Fruit fly (Drosophila melanogaster): Measurements from ENCODE around the gene CG13786.

Gene CG13786

DNA sequence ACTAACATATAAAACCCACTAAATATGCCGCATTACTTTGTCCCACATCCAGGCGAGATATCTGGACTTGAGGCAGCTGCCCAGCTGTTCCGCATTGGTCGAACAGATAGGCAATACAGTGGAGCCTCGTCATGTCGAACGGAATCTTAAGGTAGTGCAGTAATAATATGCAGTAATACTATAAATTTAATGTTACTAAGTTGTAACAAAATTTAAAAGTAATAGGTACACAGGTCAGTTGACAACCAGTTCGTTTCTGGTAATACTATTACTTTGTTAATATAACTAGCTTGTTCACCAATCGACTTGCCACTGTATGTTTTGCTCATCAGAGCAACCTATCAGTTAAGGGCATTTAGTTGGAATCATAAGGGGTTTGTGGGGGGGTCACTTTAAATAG, 42.2 kb upstream of the CG13786 start (continued):
- TF ChIP-seq CG11247 (GFP tag; IDR thresholded peaks at IDR 0.05) (no peak), CG8765 (GFP tag; IDR thresholded peaks at IDR 0.05) (no peak), CG3065 (GFP tag; optimal IDR thresholded peaks at IDR 0.05) (no peak), sr (GFP tag; IDR thresholded peaks at IDR 0.05) (no peak), CG18262 (tag; optimal IDR thresholded peaks at IDR 0.05) (peak; percentile 73), CG13775 (GFP tag; optimal IDR thresholded peaks at IDR 0.05) (no peak), CG30020 (tag; optimal IDR thresholded peaks at IDR 0.05) (no peak), Meics (GFP tag; optimal IDR thresholded peaks at IDR 0.05) (no peak), gt (GFP tag; IDR thresholded peaks at IDR 0.05) (no peak), Fer2 (tag; optimal IDR thresholded peaks at IDR 0.05) (no peak), ssp (GFP tag; IDR thresholded peaks at IDR 0.05) (no peak), CG3407 (GFP tag; optimal IDR thresholded peaks at IDR 0.05) (no peak), CG10959 (GFP tag; IDR thresholded peaks at IDR 0.05) (peak; percentile 42; the same call in 1 of the 2 replicates), CG4360 (GFP tag; IDR thresholded peaks at IDR 0.05) (no peak), Abd-B (GFP tag; optimal IDR thresholded peaks at IDR 0.05) (no peak), stwl (tag; optimal IDR thresholded peaks at IDR 0.05) (no peak), CG6683 (GFP tag; optimal IDR thresholded peaks at IDR 0.05) (no peak), NK7.1 (GFP tag; optimal IDR thresholded peaks at IDR 0.05) (no peak), dmrt11E (tag; optimal IDR thresholded peaks at IDR 0.05) (peak; percentile 66), esg (GFP tag; conservative IDR thresholded peaks at IDR 0.05) (peak; percentile 42), Aef1 (GFP tag; IDR thresholded peaks at IDR 0.05) (no peak), phol (tag; optimal IDR thresholded peaks at IDR 0.05) (peak; percentile 58), sd (tag; optimal IDR thresholded peaks at IDR 0.05) (no peak), sima (GFP tag; optimal IDR thresholded peaks at IDR 0.05) (no peak), fu2 (GFP tag; optimal IDR thresholded peaks at IDR 0.05) (no peak), Hsf (GFP tag; optimal IDR thresholded peaks at IDR 0.05) (no peak), CG11085 (GFP tag; IDR thresholded peaks at IDR 0.05) (no peak), CG10462 (GFP tag; optimal IDR thresholded peaks at IDR 0.05) (no peak), NC2β (GFP tag; optimal IDR thresholded peaks at IDR 0.05) (peak; percentile 3), CG31388 (GFP tag; optimal IDR thresholded peaks at IDR 0.05) (no peak), CG13287 (GFP tag; IDR thresholded peaks at IDR 0.05; ENCODE audit: partially characterized antibody) (no peak), Max (GFP tag; optimal IDR thresholded peaks at IDR 0.05) (no peak), peb (GFP tag; IDR thresholded peaks at IDR 0.05) (0 out of 2 replicates have a peak, but pooled peaks have one; percentile 12), Oaz (GFP tag; IDR thresholded peaks at IDR 0.05) (no peak), CG34224 (GFP tag; IDR thresholded peaks at IDR 0.05; ENCODE audit: partially characterized antibody) (no peak), Adf1 (GFP tag; IDR thresholded peaks at IDR 0.05) (no peak), salm (tag; optimal IDR thresholded peaks at IDR 0.05) (no peak), CG11504 (tag; optimal IDR thresholded peaks at IDR 0.05) (peak; percentile 64), pho (GFP tag; optimal IDR thresholded peaks at IDR 0.05) (no peak), CG14965 (GFP tag; optimal IDR thresholded peaks at IDR 0.05; ENCODE audit: borderline replicate concordance) (no peak), kni (GFP tag; optimal IDR thresholded peaks at IDR 0.05) (no peak), lov (optimal IDR thresholded peaks at IDR 0.05) (no peak), lov (GFP tag; IDR thresholded peaks at IDR 0.05) (no peak), jigr1 (GFP tag; IDR thresholded peaks at IDR 0.05) (no peak), nerfin-1 (tag; optimal IDR thresholded peaks at IDR 0.05) (peak; percentile 30), ara (GFP tag; IDR thresholded peaks at IDR 0.05) (peak; percentile 32; the same call in 1 of the 2 replicates), CG5953 (GFP tag; IDR thresholded peaks at IDR 0.05) (no peak), CG1647 (GFP tag; optimal IDR thresholded peaks at IDR 0.05) (no peak), pfk (GFP tag; optimal IDR thresholded peaks at IDR 0.05) (no peak), CG2875 (GFP tag; optimal IDR thresholded peaks at IDR 0.05) (peak; percentile 6), E2f1 (GFP tag; IDR thresholded peaks at IDR 0.05) (no peak), Trl (optimal IDR thresholded peaks at IDR 0.05) (no peak), Trl (GFP tag; optimal IDR thresholded peaks at IDR 0.05) (no peak)
